Fruit fly (Drosophila melanogaster) whole organism, embryonic: ENCODE data around the gene CG43680.

Source experiments
- Aef1 ChIP-seq: fragments of 200-800 bp; sonication (Bioruptor generic); IDR thresholded peaks from 3 replicates; pipeline ENCODE4 v1.3.6; 2022; ENCODE audit warnings: missing biosample characterization, missing genetic modification characterization
- CG11695 ChIP-seq: fragments of 200-800 bp; sonication (Bioruptor generic); IDR thresholded peaks from 3 replicates; pipeline ENCODE4 v1.3.6; 2022; ENCODE audit warnings: missing biosample characterization, missing genetic modification characterization
- CG12391 ChIP-seq: fragments of 200-800 bp; sonication (Bioruptor generic); optimal IDR thresholded peaks from 3 replicates; lab custom pipeline; 2018; ENCODE audit warnings: missing biosample characterization, mild to moderate bottlenecking, missing genetic modification characterization, moderate library complexity
- CG1529 ChIP-seq: fragments of 200-800 bp; sonication (Bioruptor generic); optimal IDR thresholded peaks from 3 replicates; lab custom pipeline; 2018; ENCODE audit warnings: missing biosample characterization, missing genetic modification characterization
- CG15479 ChIP-seq: fragments of 200-800 bp; sonication (Bioruptor generic); optimal IDR thresholded peaks from 3 replicates; lab custom pipeline; 2019; ENCODE audit warnings: missing biosample characterization, mild to moderate bottlenecking, missing genetic modification characterization, moderate library complexity
- CG15514 ChIP-seq: fragments of 200-800 bp; sonication (Bioruptor generic); optimal IDR thresholded peaks from 3 replicates; lab custom pipeline; 2017; ENCODE audit warnings: missing biosample characterization, missing genetic modification characterization, mild to moderate bottlenecking, moderate library complexity, missing genetic modification reagents
- CG17385 ChIP-seq: fragments of 200-800 bp; sonication (Bioruptor generic); optimal IDR thresholded peaks from 3 replicates; lab custom pipeline; 2018; ENCODE audit warnings: missing biosample characterization, mild to moderate bottlenecking, missing genetic modification characterization
- CG18619 ChIP-seq: fragments of 200-800 bp; sonication (Bioruptor generic); optimal IDR thresholded peaks from 3 replicates; lab custom pipeline; 2017; ENCODE audit warnings: missing biosample characterization, mild to moderate bottlenecking, missing genetic modification characterization
- CG31388 ChIP-seq: fragments of 200-800 bp; sonication (Bioruptor generic); optimal IDR thresholded peaks from 2 replicates; lab custom pipeline; 2016; ENCODE audit warnings: missing biosample characterization, missing genetic modification characterization
- CG3726 ChIP-seq: fragments of 200-800 bp; sonication (Bioruptor generic); IDR thresholded peaks from 3 replicates; pipeline ENCODE4, ENCODE4 v1.3.6; 2022; ENCODE audit warnings: missing biosample characterization, missing genetic modification characterization
- CG3847 ChIP-seq: fragments of 200-800 bp; sonication (Bioruptor generic); IDR thresholded peaks from 2 replicates; pipeline ENCODE4 v1.3.6; 2022; ENCODE audit warnings: missing biosample characterization, missing genetic modification characterization
- CG4404 ChIP-seq: fragments of 200-800 bp; sonication (Bioruptor generic); IDR thresholded peaks from 2 replicates; pipeline ENCODE4 v1.3.6; 2022; ENCODE audit warnings: missing biosample characterization, missing genetic modification characterization
- CG6689 ChIP-seq: fragments of 200-800 bp; sonication (Bioruptor generic); IDR thresholded peaks from 2 replicates; pipeline ENCODE4 v1.3.6; 2022; ENCODE audit warnings: missing biosample characterization, missing genetic modification characterization
- CG6765 ChIP-seq: fragments of 200-800 bp; sonication (Bioruptor generic); optimal IDR thresholded peaks from 3 replicates; lab custom pipeline; 2017; ENCODE audit warnings: missing biosample characterization, mild to moderate bottlenecking, missing genetic modification characterization
- CG9215 ChIP-seq: fragments of 200-800 bp; sonication (Bioruptor generic); IDR thresholded peaks from 2 replicates; pipeline ENCODE4 v1.3.6; 2022; ENCODE audit warnings: missing biosample characterization, missing genetic modification characterization
- CTCF ChIP-seq: fragments of 200-800 bp; sonication (Bioruptor generic); optimal IDR thresholded peaks from 2 replicates; lab custom pipeline; 2017; ENCODE audit warnings: missing biosample characterization, mild to moderate bottlenecking, missing genetic modification characterization, moderate library complexity
- D ChIP-seq, 2 experiments: fragments of 200-800 bp in 1 of 2; fragments of >200 bp in 1 of 2; sonication (Bioruptor generic) in 1 of 2; optimal IDR thresholded peaks; 2 replicates in 1 of 2; 3 replicates in 1 of 2; lab custom pipeline; 2017; ENCODE audit warnings: mild to moderate bottlenecking in 1 of 2, missing biosample characterization in 1 of 2, missing genetic modification characterization in 1 of 2, missing genetic modification reagents in 1 of 2
- Fer2 ChIP-seq: fragments of 200-800 bp; sonication (Bioruptor generic); optimal IDR thresholded peaks from 2 replicates; lab custom pipeline; 2018; ENCODE audit warnings: missing biosample characterization, mild to moderate bottlenecking, missing genetic modification characterization, moderate library complexity
- Fer3 ChIP-seq: fragments of 200-800 bp; sonication (Bioruptor generic); optimal IDR thresholded peaks from 2 replicates; lab custom pipeline; 2018; ENCODE audit warnings: missing biosample characterization, mild to moderate bottlenecking, missing genetic modification characterization, moderate library complexity
- Hey ChIP-seq: fragments of 200-800 bp; sonication (Bioruptor generic); optimal IDR thresholded peaks from 3 replicates; lab custom pipeline; 2018; ENCODE audit warnings: missing biosample characterization, mild to moderate bottlenecking, missing genetic modification characterization
- HmgD ChIP-seq: fragments of 200-800 bp; sonication (Bioruptor generic); optimal IDR thresholded peaks from 3 replicates; lab custom pipeline; 2016; ENCODE audit warnings: missing biosample characterization, missing genetic modification characterization
- Nf-YA ChIP-seq: fragments of 200-800 bp; sonication (Bioruptor generic); IDR thresholded peaks from 2 replicates; pipeline ENCODE4 v1.3.6; 2022; ENCODE audit warnings: missing biosample characterization, missing genetic modification characterization
- Poxn ChIP-seq: fragments of 200-800 bp; sonication (Bioruptor generic); IDR thresholded peaks from 2 replicates; pipeline ENCODE4 v1.3.6; 2022; ENCODE audit warnings: missing biosample characterization, missing genetic modification characterization
- Rfx ChIP-seq: fragments of 200-800 bp; sonication (Bioruptor generic); IDR thresholded peaks from 2 replicates; pipeline ENCODE4 v1.3.6; 2022; ENCODE audit warnings: missing biosample characterization, missing genetic modification characterization
- Sry-δ ChIP-seq: fragments of 200-800 bp; sonication (Bioruptor generic); optimal IDR thresholded peaks from 2 replicates; lab custom pipeline; 2016; ENCODE audit warnings: missing biosample characterization, missing genetic modification characterization
- Trl ChIP-seq, 3 experiments: fragments of >200 bp in 2 of 3; fragments of 200-800 bp in 1 of 3; sonication (Bioruptor generic) in 1 of 3; optimal IDR thresholded peaks; 2 replicates in 1 of 3; 3 replicates in 2 of 3; lab custom pipeline; 2016 to 2017; ENCODE audit warnings: missing biosample characterization in 1 of 3, missing genetic modification characterization in 1 of 3
- cad ChIP-seq: fragments of >200 bp; optimal IDR thresholded peaks from 2 replicates; lab custom pipeline; 2017; ENCODE audit warnings: missing biosample characterization, missing genetic modification characterization
- chinmo ChIP-seq: fragments of 200-800 bp; sonication (Bioruptor generic); IDR thresholded peaks from 4 replicates; pipeline ENCODE4 v1.3.6; 2022; ENCODE audit warnings: missing biosample characterization, missing genetic modification characterization; ENCODE audit not compliant: partially characterized antibody
- crc ChIP-seq: fragments of 200-800 bp; sonication (Bioruptor generic); optimal IDR thresholded peaks from 2 replicates; lab custom pipeline; 2016; ENCODE audit warnings: missing biosample characterization, missing genetic modification characterization
- dati ChIP-seq: fragments of 200-800 bp; sonication (Bioruptor generic); IDR thresholded peaks from 2 replicates; pipeline ENCODE4 v1.3.6; 2022; ENCODE audit warnings: missing biosample characterization, missing genetic modification characterization
- fd96Cb ChIP-seq: fragments of 200-800 bp; sonication (Bioruptor generic); optimal IDR thresholded peaks from 2 replicates; lab custom pipeline; 2018; ENCODE audit warnings: missing biosample characterization, mild to moderate bottlenecking, missing genetic modification characterization, moderate library complexity
- grau ChIP-seq: fragments of 200-800 bp; optimal IDR thresholded peaks from 3 replicates; lab custom pipeline; 2019; ENCODE audit warnings: missing biosample characterization, mild to moderate bottlenecking, missing genetic modification characterization, moderate library complexity
- ind ChIP-seq: fragments of 200-800 bp; sonication (Bioruptor generic); optimal IDR thresholded peaks from 3 replicates; lab custom pipeline; 2016; ENCODE audit warnings: missing biosample characterization, missing genetic modification characterization
- lab ChIP-seq: fragments of 200-800 bp; sonication (Bioruptor generic); optimal IDR thresholded peaks from 3 replicates; lab custom pipeline; 2017; ENCODE audit warnings: missing biosample characterization, missing genetic modification characterization, mild to moderate bottlenecking, moderate library complexity, missing genetic modification reagents
- nerfin-1 ChIP-seq: fragments of 200-800 bp; sonication (Bioruptor generic); optimal IDR thresholded peaks from 3 replicates; lab custom pipeline; 2019; ENCODE audit warnings: missing biosample characterization, mild to moderate bottlenecking, missing genetic modification characterization, moderate library complexity
- pan ChIP-seq, 4 experiments: fragments of >200 bp in 3 of 4; fragments of 200-800 bp in 1 of 4; sonication (Bioruptor generic) in 1 of 4; optimal IDR thresholded peaks in 3 of 4; IDR thresholded peaks in 1 of 4; 2 replicates each; pipeline versions ENCODE4 v1.3.6 to Lab custom; 2017 to 2022; ENCODE audit warnings: missing biosample characterization in 2 of 4, missing genetic modification characterization in 2 of 4, mixed read lengths in 1 of 4
- prd ChIP-seq, 3 experiments: fragments of >200 bp in 2 of 3; fragments of 200-800 bp in 1 of 3; sonication (Bioruptor generic) in 1 of 3; optimal IDR thresholded peaks in 2 of 3; IDR thresholded peaks in 1 of 3; 2 replicates in 2 of 3; 3 replicates in 1 of 3; pipeline versions ENCODE4 v1.3.6 to Lab custom; 2017 to 2022; ENCODE audit warnings: missing biosample characterization in 1 of 3, missing genetic modification characterization in 1 of 3
- pros ChIP-seq: fragments of 200-800 bp; sonication (Bioruptor generic); optimal IDR thresholded peaks from 3 replicates; lab custom pipeline; 2019; ENCODE audit warnings: missing biosample characterization, mild to moderate bottlenecking, missing genetic modification characterization, moderate library complexity
- salm ChIP-seq: fragments of 200-800 bp; sonication (Bioruptor generic); optimal IDR thresholded peaks from 2 replicates; lab custom pipeline; 2018; ENCODE audit warnings: missing biosample characterization, mild to moderate bottlenecking, missing genetic modification characterization
- sd ChIP-seq: fragments of 200-800 bp; sonication (Bioruptor generic); optimal IDR thresholded peaks from 3 replicates; lab custom pipeline; 2018; ENCODE audit warnings: missing biosample characterization, mild to moderate bottlenecking, missing genetic modification characterization, moderate library complexity
- slou ChIP-seq: fragments of 200-800 bp; sonication (Bioruptor generic); optimal IDR thresholded peaks from 3 replicates; lab custom pipeline; 2016; ENCODE audit warnings: missing biosample characterization, missing genetic modification characterization
- tgo ChIP-seq: fragments of 200-800 bp; sonication (Bioruptor generic); IDR thresholded peaks from 3 replicates; pipeline ENCODE4 v1.3.6; 2022; ENCODE audit warnings: missing biosample characterization, missing genetic modification characterization
- tll ChIP-seq, 2 experiments: fragments of 200-800 bp in 1 of 2; fragments of >200 bp in 1 of 2; sonication (Bioruptor generic) in 1 of 2; optimal IDR thresholded peaks; 2 replicates each; lab custom pipeline; 2017 to 2019; ENCODE audit warnings: missing biosample characterization in 2 of 2, missing genetic modification characterization in 2 of 2, mild to moderate bottlenecking in 1 of 2, moderate library complexity in 1 of 2
- tup ChIP-seq: fragments of 200-800 bp; sonication (Bioruptor generic); optimal IDR thresholded peaks from 2 replicates; lab custom pipeline; 2016; ENCODE audit warnings: missing biosample characterization, mild to moderate bottlenecking, missing genetic modification characterization, moderate library complexity
- wek ChIP-seq: fragments of 200-800 bp; sonication (Bioruptor generic); optimal IDR thresholded peaks from 3 replicates; lab custom pipeline; 2018; ENCODE audit warnings: missing biosample characterization, mild to moderate bottlenecking, missing genetic modification characterization, moderate library complexity
- yki ChIP-seq: fragments of >200 bp; optimal IDR thresholded peaks from 3 replicates; lab custom pipeline; 2018
- z ChIP-seq: fragments of 200-800 bp; sonication (Bioruptor generic); IDR thresholded peaks from 3 replicates; pipeline ENCODE4 v1.3.6; 2022; ENCODE audit warnings: missing biosample characterization, missing genetic modification characterization
- zen ChIP-seq: fragments of 200-800 bp; sonication (Bioruptor generic); optimal IDR thresholded peaks from 3 replicates; lab custom pipeline; 2018; ENCODE audit warnings: missing biosample characterization, mild to moderate bottlenecking, missing genetic modification characterization, moderate library complexity

Gene CG43680

DNA sequence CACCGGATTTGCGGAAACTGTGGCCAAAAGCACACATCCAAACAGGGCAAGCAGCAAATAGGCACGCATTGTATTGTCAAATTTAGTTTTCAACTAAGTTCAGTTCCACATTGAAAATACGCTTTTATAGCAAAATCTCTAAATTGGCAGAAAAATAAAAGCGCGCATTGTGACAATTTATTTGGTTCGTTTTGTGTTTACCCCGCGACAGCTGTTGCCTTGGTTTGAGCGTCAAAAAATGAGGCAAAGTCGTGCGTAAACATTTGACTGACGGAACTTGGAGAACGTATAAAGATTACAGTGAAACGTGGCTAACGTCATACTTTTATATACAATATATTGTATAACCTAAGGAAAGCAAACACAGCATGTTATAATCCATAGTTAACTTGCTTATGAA is 884 bp upstream of the CG43680 start, which contains the start of gene CG18649:
TSS of gene CG18649 (minus strand) at position 101 of the 400 bp plus-strand sequence.
- no peak for TF ChIP-seq CG15514 (GFP tag; lab: Kevin White, UChicago)
- TF ChIP-seq chinmo (GFP tag; lab: Robert Waterston, UW) = no peak
- TF ChIP-seq tll (GFP tag; optimal IDR thresholded peaks at IDR 0.05; lab: Kevin White, UChicago) = no peak
- TF ChIP-seq CG6689 (GFP tag; lab: Robert Waterston, UW) = 0 out of 2 replicates have a peak, but pooled peaks have one; percentile 6
- TF ChIP-seq wek (GFP tag; lab: Kevin White, UChicago) = no peak
- no peak for TF ChIP-seq CG17385 (GFP tag; lab: Kevin White, UChicago)
- TF ChIP-seq crc (GFP tag; lab: Kevin White, UChicago) = no peak
- TF ChIP-seq dati (GFP tag; lab: Robert Waterston, UW) = no peak
- TF ChIP-seq salm = no peak
- TF ChIP-seq Rfx (GFP tag; lab: Robert Waterston, UW) = peak; percentile 18; the same call in 1 of the 2 replicates
- no peak for TF ChIP-seq CG31388 (GFP tag; lab: Kevin White, UChicago)
- TF ChIP-seq CG3726 (GFP tag; lab: Robert Waterston, UW) = no peak
- TF ChIP-seq grau (tag; lab: Kevin White, UChicago) = no peak
- TF ChIP-seq lab = peak; percentile 10
- no peak for TF ChIP-seq CG12391 (tag; lab: Kevin White, UChicago)
- peak; percentile 3 for TF ChIP-seq CG6765 (GFP tag; lab: Kevin White, UChicago)
- TF ChIP-seq tgo (GFP tag; lab: Robert Waterston, UW) = no peak
- TF ChIP-seq ind (GFP tag; lab: Kevin White, UChicago) = peak; percentile 29

DNA sequence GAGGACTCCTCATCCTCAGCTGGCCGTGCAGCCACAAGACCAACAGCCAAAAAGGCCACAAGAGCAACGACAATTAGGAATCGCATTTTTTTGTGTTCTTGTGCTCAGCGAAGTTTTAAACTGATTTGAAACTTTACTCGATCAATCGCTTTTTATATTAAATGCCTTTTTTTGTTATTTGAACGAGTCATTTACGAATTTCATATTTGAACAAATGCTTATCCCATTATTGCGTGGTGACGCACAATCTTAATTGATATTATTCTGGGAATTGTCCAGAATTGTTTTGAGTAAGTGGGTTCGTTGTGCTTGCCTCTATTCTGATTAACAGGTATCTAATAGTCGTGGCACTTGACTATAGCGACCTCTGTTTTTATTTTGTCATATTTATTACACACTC is 761 bp downstream of the CG43680 start, which contains the start of gene CG13461:
TSS of gene CG13461 (minus strand) at position 101 of the 400 bp plus-strand sequence.
- TF ChIP-seq CG1529 (GFP tag; lab: Kevin White, UChicago) = no peak
- TF ChIP-seq Sry-δ (GFP tag; lab: Kevin White, UChicago) = no peak
- TF ChIP-seq pros = no peak
- TF ChIP-seq D (optimal IDR thresholded peaks at IDR 0.05; lab: Kevin White, UChicago) = no peak
- TF ChIP-seq D (GFP tag; optimal IDR thresholded peaks at IDR 0.05; lab: Kevin White, UChicago) = no peak
- TF ChIP-seq CG11695 (GFP tag; lab: Robert Waterston, UW) = no peak
- TF ChIP-seq HmgD (GFP tag; lab: Kevin White, UChicago) = no peak
- TF ChIP-seq Fer3 (tag; lab: Kevin White, UChicago) = no peak
- no peak for TF ChIP-seq lab
- no peak for TF ChIP-seq CTCF (GFP tag; lab: Kevin White, UChicago)
- TF ChIP-seq CG4404 (GFP tag; lab: Robert Waterston, UW) = no peak
- no peak for TF ChIP-seq cad (GFP tag; lab: Kevin White, UChicago)
- no peak for TF ChIP-seq yki (lab: Kevin White, UChicago)
- TF ChIP-seq Nf-YA = no peak
- TF ChIP-seq CG9215 (GFP tag; lab: Robert Waterston, UW) = no peak
- TF ChIP-seq Trl (optimal IDR thresholded peaks at IDR 0.05; lab: Kevin White, UChicago) = no peak
- TF ChIP-seq Trl (GFP tag; optimal IDR thresholded peaks at IDR 0.05; lab: Kevin White, UChicago) = no peak
- TF ChIP-seq CG15479 (GFP tag; lab: Kevin White, UChicago) = no peak
- no peak for TF ChIP-seq Poxn (GFP tag; lab: Robert Waterston, UW)

DNA sequence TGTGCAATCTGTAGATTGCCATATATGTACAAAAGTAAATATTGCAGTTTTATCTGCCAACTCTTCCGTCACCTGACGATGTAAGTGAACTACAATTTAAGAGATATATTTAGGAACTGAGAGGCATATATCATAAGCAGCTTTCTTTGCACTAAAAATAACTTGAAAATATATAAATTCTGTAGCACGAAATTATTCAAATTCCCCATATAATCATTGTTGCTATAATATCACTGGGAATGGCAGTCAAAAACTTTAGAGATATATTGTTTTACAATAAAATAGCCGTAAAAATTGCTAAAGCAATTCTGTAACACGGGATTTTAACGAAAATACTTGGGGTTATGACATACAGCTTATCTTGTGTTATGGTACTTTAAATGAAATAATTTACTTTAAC is 1.8 kb downstream of the CG43680 start, which contains the start of gene CG43679:
TSS of gene CG43679 (minus strand) at position 101 of the 400 bp plus-strand sequence.
- no peak for TF ChIP-seq prd (optimal IDR thresholded peaks at IDR 0.05; lab: Kevin White, UChicago)
- no peak for TF ChIP-seq prd (GFP tag; IDR thresholded peaks at IDR 0.05; lab: Robert Waterston, UW)
- no peak for TF ChIP-seq CG3847
- TF ChIP-seq zen (tag; lab: Kevin White, UChicago) = no peak
- TF ChIP-seq tup (GFP tag; lab: Kevin White, UChicago) = no peak
- no peak for TF ChIP-seq Hey (tag; lab: Kevin White, UChicago)
- TF ChIP-seq Fer2 = no peak
- no peak for TF ChIP-seq z
- no peak for TF ChIP-seq slou (GFP tag; lab: Kevin White, UChicago)
- no peak for TF ChIP-seq fd96Cb (tag; lab: Kevin White, UChicago)
- TF ChIP-seq nerfin-1 (tag; lab: Kevin White, UChicago) = no peak
- TF ChIP-seq CG18619 (GFP tag; lab: Kevin White, UChicago) = no peak
- no peak for TF ChIP-seq sd (tag; lab: Kevin White, UChicago)
- TF ChIP-seq Aef1 (GFP tag; lab: Robert Waterston, UW) = no peak
- TF ChIP-seq pan (optimal IDR thresholded peaks at IDR 0.05; lab: Kevin White, UChicago) = no peak
- no peak for TF ChIP-seq pan (GFP tag; optimal IDR thresholded peaks at IDR 0.05 in 1 of 2, IDR thresholded peaks at IDR 0.05 in 1 of 2)
